Worm (Caenorhabditis elegans): Measurements from ENCODE around the gene F09F9.1.

DNA sequence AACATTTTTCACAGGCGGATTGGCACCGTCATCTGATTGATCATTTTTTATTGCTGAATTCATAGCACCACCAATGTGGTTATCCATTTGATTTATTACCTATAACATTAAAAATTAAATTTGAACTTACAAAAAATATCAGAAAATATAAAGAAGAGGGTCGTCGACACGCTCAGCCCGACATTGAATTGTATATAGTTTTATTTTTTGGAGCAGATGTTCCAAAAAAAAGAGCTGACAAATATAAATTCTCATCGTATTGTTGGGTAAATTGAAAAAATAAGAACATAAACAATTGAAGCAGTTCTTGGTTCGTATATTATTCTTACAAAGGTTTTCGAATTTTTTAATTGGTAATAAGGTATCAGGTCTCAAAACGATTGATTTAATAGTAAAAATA is 10.7 kb upstream of the F09F9.1 start, which contains the start of gene R02E4.1:
- TF ChIP-seq ref-1 (GFP tag; conservative IDR thresholded peaks at IDR 0.05) (no peak), flt-1 (GFP tag; IDR thresholded peaks at IDR 0.05) (no peak), tab-1 (GFP tag; IDR thresholded peaks at IDR 0.05) (no peak), ztf-29 (GFP tag; IDR thresholded peaks at IDR 0.05) (no peak), T22C8.4 (GFP tag; IDR thresholded peaks at IDR 0.05) (no peak), ztf-23 (GFP tag; IDR thresholded peaks at IDR 0.05) (no peak), med-1 (GFP tag; optimal IDR thresholded peaks at IDR 0.05; ENCODE audit: insufficient read depth) (no peak), klf-2 (GFP tag; conservative IDR thresholded peaks at IDR 0.05) (no peak), cog-1 (tag; optimal IDR thresholded peaks at IDR 0.05) (no peak)

All from whole organism, midembryonic.